Worm (Caenorhabditis elegans) whole organism, young adult: Measurements from ENCODE around the gene taf-7.2.

Experiments
- B0336.3 ChIP-seq: fragments of 200-800 bp; sonication (Bioruptor generic); IDR thresholded peaks from 2 replicates; pipeline ENCODE4 v1.3.6; 2022; ENCODE audit warnings: missing genetic modification characterization, missing compliant biosample characterization
- F33H1.4 ChIP-seq: fragments of 200-800 bp; sonication (Bioruptor generic); IDR thresholded peaks from 2 replicates; pipeline ENCODE4 v1.3.6; 2022; ENCODE audit warnings: missing genetic modification reagents, missing genetic modification characterization, missing compliant biosample characterization
- F37B4.10 ChIP-seq: fragments of 200-800 bp; sonication (Bioruptor generic); IDR thresholded peaks from 2 replicates; pipeline ENCODE4 v1.3.6; 2022; ENCODE audit warnings: missing genetic modification characterization, missing compliant biosample characterization
- F52B5.7 ChIP-seq: sonication (generic microtip); optimal IDR thresholded peaks from 2 replicates; lab custom pipeline; 2016; ENCODE audit warnings: mild to moderate bottlenecking, missing genetic modification characterization, missing compliant biosample characterization
- T07F8.4 ChIP-seq: sonication (generic microtip); optimal IDR thresholded peaks from 2 replicates; lab custom pipeline; 2016; ENCODE audit warnings: mild to moderate bottlenecking, missing genetic modification characterization, moderate library complexity, missing compliant biosample characterization
- Y53F4B.3 ChIP-seq: fragments of 200-800 bp; sonication (Bioruptor generic); IDR thresholded peaks from 2 replicates; pipeline ENCODE4 v1.3.6; 2022; ENCODE audit warnings: missing genetic modification reagents, missing genetic modification characterization, missing compliant biosample characterization
- aptf-3 ChIP-seq: fragments of 200-800 bp; sonication (Bioruptor generic); IDR thresholded peaks from 2 replicates; pipeline ENCODE4 v1.3.6; 2022; ENCODE audit warnings: missing genetic modification characterization, missing compliant biosample characterization
- attf-6 ChIP-seq: fragments of 200-800 bp; sonication (Bioruptor generic); IDR thresholded peaks from 2 replicates; pipeline ENCODE4 v1.3.6; 2022; ENCODE audit warnings: missing genetic modification reagents, missing genetic modification characterization, missing compliant biosample characterization
- bed-1 ChIP-seq: fragments of 200-800 bp; sonication (Bioruptor generic); IDR thresholded peaks from 2 replicates; pipeline ENCODE4 v1.3.6; 2022; ENCODE audit warnings: missing genetic modification reagents, missing genetic modification characterization, missing compliant biosample characterization
- cebp-2 ChIP-seq: fragments of 200-800 bp; sonication (Bioruptor generic); IDR thresholded peaks from 2 replicates; pipeline ENCODE4 v1.3.6; 2022; ENCODE audit warnings: missing genetic modification characterization, missing compliant biosample characterization
- ceh-58 ChIP-seq: fragments of 200-800 bp; sonication (Bioruptor generic); IDR thresholded peaks from 2 replicates; pipeline ENCODE4 v1.3.6; 2022; ENCODE audit warnings: missing genetic modification characterization, missing compliant biosample characterization
- ceh-91 ChIP-seq: fragments of 200-800 bp; sonication (Bioruptor generic); IDR thresholded peaks from 2 replicates; pipeline ENCODE4 v1.3.6; 2022; ENCODE audit warnings: missing genetic modification reagents, missing genetic modification characterization, missing compliant biosample characterization
- chd-7 ChIP-seq: sonication (generic microtip); optimal IDR thresholded peaks from 2 replicates; lab custom pipeline; 2016; ENCODE audit warnings: mild to moderate bottlenecking, missing genetic modification characterization, moderate library complexity, missing compliant biosample characterization
- die-1 ChIP-seq: sonication (generic microtip); optimal IDR thresholded peaks from 2 replicates; lab custom pipeline; 2016; ENCODE audit warnings: missing genotype, mild to moderate bottlenecking, missing genetic modification characterization, missing compliant biosample characterization
- dox-1 ChIP-seq: fragments of 200-800 bp; sonication (Bioruptor generic); IDR thresholded peaks from 2 replicates; pipeline ENCODE4 v1.3.6; 2022; ENCODE audit warnings: missing genetic modification reagents, missing genetic modification characterization, missing compliant biosample characterization
- ekl-4 ChIP-seq: fragments of 200-800 bp; sonication (Bioruptor generic); IDR thresholded peaks from 2 replicates; pipeline ENCODE4 v1.3.6; 2022; ENCODE audit warnings: missing genetic modification reagents, missing genetic modification characterization, missing compliant biosample characterization
- ets-4 ChIP-seq: fragments of 200-800 bp; sonication (Bioruptor generic); optimal IDR thresholded peaks from 2 replicates; lab custom pipeline; 2018; ENCODE audit warnings: mild to moderate bottlenecking, missing genetic modification characterization, missing compliant biosample characterization
- fkh-3 ChIP-seq: sonication (generic microtip); optimal IDR thresholded peaks from 2 replicates; lab custom pipeline; 2016; ENCODE audit warnings: mild to moderate bottlenecking, missing genetic modification characterization, missing compliant biosample characterization
- gei-17 ChIP-seq: fragments of 200-800 bp; sonication (Bioruptor generic); optimal IDR thresholded peaks from 2 replicates; lab custom pipeline; 2018; ENCODE audit warnings: mild to moderate bottlenecking, missing genetic modification characterization, missing compliant biosample characterization
- hmg-1.2 ChIP-seq: fragments of 200-800 bp; sonication (Bioruptor generic); IDR thresholded peaks from 2 replicates; pipeline ENCODE4 v1.3.6; 2022; ENCODE audit warnings: missing genetic modification reagents, missing genetic modification characterization, missing compliant biosample characterization
- lag-1 ChIP-seq: fragments of 200-800 bp; sonication (Bioruptor generic); IDR thresholded peaks from 2 replicates; pipeline ENCODE4 v1.3.6; 2022; ENCODE audit warnings: missing genetic modification reagents, missing genetic modification characterization, missing compliant biosample characterization
- let-526 ChIP-seq: fragments of 200-800 bp; sonication (Bioruptor generic); IDR thresholded peaks from 2 replicates; pipeline ENCODE4 v1.3.6; 2022; ENCODE audit warnings: missing genetic modification reagents, missing genetic modification characterization, missing compliant biosample characterization
- lin-54 ChIP-seq: fragments of 200-800 bp; sonication (Bioruptor generic); optimal IDR thresholded peaks from 2 replicates; lab custom pipeline; 2018; ENCODE audit warnings: mild to moderate bottlenecking, missing genetic modification characterization, missing compliant biosample characterization
- lsl-1 ChIP-seq: fragments of 200-800 bp; sonication (Bioruptor generic); optimal IDR thresholded peaks from 2 replicates; lab custom pipeline; 2018; ENCODE audit warnings: mild to moderate bottlenecking, missing genetic modification characterization, moderate library complexity, missing compliant biosample characterization
- madf-3 ChIP-seq: fragments of 200-800 bp; sonication (Bioruptor generic); IDR thresholded peaks from 2 replicates; pipeline ENCODE4 v1.3.6; 2022; ENCODE audit warnings: missing genetic modification reagents, missing genetic modification characterization, missing compliant biosample characterization
- madf-6 ChIP-seq: fragments of 200-800 bp; sonication (Bioruptor generic); IDR thresholded peaks from 2 replicates; pipeline ENCODE4 v1.3.6; 2022; ENCODE audit warnings: missing genetic modification reagents, missing genetic modification characterization, missing compliant biosample characterization
- madf-8 ChIP-seq: fragments of 200-800 bp; sonication (Bioruptor generic); conservative IDR thresholded peaks from 2 replicates; pipeline ENCODE4 v1.3.6; 2022; ENCODE audit warnings: missing genetic modification reagents, missing genetic modification characterization, missing compliant biosample characterization
- mcd-1 ChIP-seq: fragments of 200-800 bp; sonication (Bioruptor generic); IDR thresholded peaks from 2 replicates; pipeline ENCODE4 v1.3.6; 2022; ENCODE audit warnings: missing genetic modification reagents, missing genetic modification characterization, missing compliant biosample characterization
- mel-28 ChIP-seq: sonication (generic microtip); optimal IDR thresholded peaks from 2 replicates; lab custom pipeline; 2016; ENCODE audit warnings: borderline replicate concordance, mild to moderate bottlenecking, missing genetic modification characterization, missing compliant biosample characterization
- mxl-1 ChIP-seq: sonication (generic microtip); optimal IDR thresholded peaks from 2 replicates; lab custom pipeline; 2016; ENCODE audit warnings: missing genetic modification characterization, missing compliant biosample characterization
- nfya-1 ChIP-seq: sonication (generic microtip); optimal IDR thresholded peaks from 2 replicates; lab custom pipeline; 2017; ENCODE audit warnings: antibody characterized with exemption, missing compliant biosample characterization, missing genetic modification characterization, borderline replicate concordance; ENCODE audit not compliant: insufficient read depth
- nfyb-1 ChIP-seq: fragments of 200-800 bp; sonication (Bioruptor generic); IDR thresholded peaks from 2 replicates; pipeline ENCODE4 v1.3.6; 2022; ENCODE audit warnings: missing genetic modification reagents, missing genetic modification characterization, missing compliant biosample characterization
- nhr-120 ChIP-seq: fragments of 200-800 bp; sonication (Bioruptor generic); IDR thresholded peaks from 2 replicates; pipeline ENCODE4 v1.3.6; 2022; ENCODE audit warnings: missing genetic modification characterization, missing compliant biosample characterization
- nhr-179 ChIP-seq: sonication (generic microtip); optimal IDR thresholded peaks from 2 replicates; lab custom pipeline; 2016; ENCODE audit warnings: mild to moderate bottlenecking, missing genetic modification characterization, missing compliant biosample characterization
- rpc-1 ChIP-seq, 2 experiments: fragments of 150-350 bp in 1 of 2; sonication (generic microtip) in 1 of 2; optimal IDR thresholded peaks; 2 replicates each; lab custom pipeline; 2014 to 2018; ENCODE audit warnings: missing biosample characterization in 1 of 2, missing genetic modification characterization in 1 of 2, missing genetic modification reagents in 1 of 2, missing genotype in 1 of 2
- sdz-38 ChIP-seq: sonication (generic microtip); optimal IDR thresholded peaks from 2 replicates; lab custom pipeline; 2016; ENCODE audit warnings: missing genotype, missing genetic modification characterization, missing compliant biosample characterization
- snpc-1.1 ChIP-seq: sonication (generic microtip); optimal IDR thresholded peaks from 2 replicates; lab custom pipeline; 2017; ENCODE audit warnings: missing genetic modification characterization, mild to moderate bottlenecking, missing compliant biosample characterization, antibody characterized with exemption, moderate library complexity, missing genotype, missing genetic modification reagents; ENCODE audit not compliant: insufficient read depth
- snpc-1.3 ChIP-seq: sonication (generic microtip); optimal IDR thresholded peaks from 2 replicates; lab custom pipeline; 2017; ENCODE audit warnings: missing genetic modification characterization, mild to moderate bottlenecking, missing compliant biosample characterization, antibody characterized with exemption, moderate library complexity, missing genotype, missing genetic modification reagents; ENCODE audit not compliant: insufficient read depth
- snpc-3.4 ChIP-seq: sonication (generic microtip); optimal IDR thresholded peaks from 2 replicates; lab custom pipeline; 2017; ENCODE audit warnings: missing genetic modification characterization, mild to moderate bottlenecking, missing compliant biosample characterization, antibody characterized with exemption, moderate library complexity, missing genotype, missing genetic modification reagents
- tbp1 ChIP-seq: fragments of 200-800 bp; sonication (Bioruptor generic); optimal IDR thresholded peaks from 2 replicates; lab custom pipeline; 2018; ENCODE audit warnings: mild to moderate bottlenecking, missing genetic modification characterization, missing compliant biosample characterization
- tlf-1 ChIP-seq: fragments of 200-800 bp; sonication (Bioruptor generic); optimal IDR thresholded peaks from 2 replicates; lab custom pipeline; 2018; ENCODE audit warnings: mild to moderate bottlenecking, missing genetic modification characterization, missing compliant biosample characterization
- ztf-22 ChIP-seq: fragments of 200-800 bp; sonication (Bioruptor generic); optimal IDR thresholded peaks from 2 replicates; lab custom pipeline; 2018; ENCODE audit warnings: mild to moderate bottlenecking, missing genetic modification characterization, moderate library complexity, missing compliant biosample characterization

Gene taf-7.2

DNA sequence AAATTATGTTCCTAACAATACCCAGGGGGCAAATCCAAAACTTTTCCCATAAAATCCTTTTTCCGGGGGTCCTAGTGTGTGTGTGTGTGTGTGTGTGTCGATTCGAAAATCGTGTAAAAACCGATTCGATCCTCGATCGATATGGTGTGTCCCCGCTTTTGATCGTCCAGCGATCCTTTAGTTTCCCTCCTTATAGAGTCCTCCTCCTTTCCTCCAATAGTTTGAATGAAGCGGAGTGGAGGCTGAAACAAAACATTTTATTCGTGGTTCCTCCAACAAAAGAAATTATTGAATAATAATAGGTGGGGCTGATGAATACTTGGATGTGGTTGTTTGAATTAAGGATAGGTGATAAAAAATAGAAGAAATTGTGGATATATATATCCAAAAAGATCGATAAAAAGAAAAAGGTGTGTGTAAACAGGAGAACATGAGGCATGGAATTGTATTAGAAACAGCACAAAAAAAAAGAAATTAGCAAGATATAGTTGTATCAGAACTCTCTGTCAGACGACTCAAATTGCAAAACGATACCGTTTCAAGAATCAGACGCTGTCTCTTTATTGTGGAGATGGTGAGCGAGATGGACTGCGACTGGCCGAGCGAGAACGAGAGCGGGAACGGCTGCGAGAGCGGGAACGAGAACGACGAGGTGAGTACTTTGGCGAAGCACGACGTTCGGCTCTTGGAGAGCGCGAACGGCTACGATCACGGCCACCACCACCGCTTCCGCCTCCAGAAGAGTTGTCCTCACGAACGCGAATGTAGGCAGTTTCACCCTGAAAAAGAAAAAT, 13.4 kb upstream of the taf-7.2 start (continued):
- TF ChIP-seq snpc-3.4 (tag; lab: Kevin White, UChicago) (peak; percentile 31), ceh-58 (0 out of 2 replicates have a peak, but pooled peaks have one; percentile 65), Y53F4B.3 (GFP tag; lab: Robert Waterston, UW) (no peak), B0336.3 (GFP tag; lab: Robert Waterston, UW) (peak; percentile 67; the same call in 1 of the 2 replicates), lsl-1 (GFP tag; lab: Kevin White, UChicago) (peak; percentile 6), rpc-1 (optimal IDR thresholded peaks at IDR 0.05; lab: Kevin White, UChicago) (no peak), rpc-1 (tag; optimal IDR thresholded peaks at IDR 0.05; lab: Kevin White, UChicago) (no peak), F33H1.4 (no peak), attf-6 (peak; percentile 39; the same call in 1 of the 2 replicates), lag-1 (GFP tag; lab: Robert Waterston, UW) (no peak), tbp1 (GFP tag; lab: Kevin White, UChicago) (peak; percentile 29), snpc-1.3 (tag; lab: Kevin White, UChicago) (peak; percentile 3), nhr-179 (tag; lab: Kevin White, UChicago) (no peak), lin-54 (GFP tag; lab: Kevin White, UChicago) (peak; percentile 47), snpc-1.1 (tag; lab: Kevin White, UChicago) (no peak), gei-17 (GFP tag; lab: Kevin White, UChicago) (no peak), ceh-91 (GFP tag; lab: Robert Waterston, UW) (no peak), madf-3 (peak; percentile 92), bed-1 (GFP tag; lab: Robert Waterston, UW) (0 out of 2 replicates have a peak, but pooled peaks have one; percentile 18), mxl-1 (tag; lab: Kevin White, UChicago) (no peak), let-526 (GFP tag; lab: Robert Waterston, UW) (no peak), dox-1 (no peak), cebp-2 (GFP tag; lab: Robert Waterston, UW) (no peak), die-1 (tag; lab: Kevin White, UChicago) (peak; percentile 21), F52B5.7 (tag; lab: Kevin White, UChicago) (peak; percentile 33), madf-8 (GFP tag; lab: Robert Waterston, UW) (no peak), chd-7 (tag; lab: Kevin White, UChicago) (peak; percentile 43), fkh-3 (tag; lab: Kevin White, UChicago) (no peak), ekl-4 (GFP tag; lab: Robert Waterston, UW) (peak; percentile 78; the same call in 1 of the 2 replicates), hmg-1.2 (GFP tag; lab: Robert Waterston, UW) (no peak), ets-4 (GFP tag; lab: Kevin White, UChicago) (no peak), sdz-38 (tag; lab: Kevin White, UChicago) (no peak), madf-6 (GFP tag; lab: Robert Waterston, UW) (peak; percentile 70), nfyb-1 (GFP tag; lab: Robert Waterston, UW) (peak; percentile 35; the same call in 1 of the 2 replicates), mel-28 (peak; percentile 48), nfya-1 (tag; lab: Kevin White, UChicago) (no peak), ztf-22 (GFP tag; lab: Kevin White, UChicago) (no peak), nhr-120 (GFP tag; lab: Robert Waterston, UW) (no peak), tlf-1 (peak; percentile 29), aptf-3 (GFP tag; lab: Robert Waterston, UW) (0 out of 2 replicates have a peak, but pooled peaks have one; percentile 72), mcd-1 (GFP tag; lab: Robert Waterston, UW) (0 out of 2 replicates have a peak, but pooled peaks have one; percentile 27), F37B4.10 (no peak), T07F8.4 (tag; lab: Kevin White, UChicago) (no peak)
